Worm (Caenorhabditis elegans) whole organism, L4/young adult: ENCODE data around the gene srj-1.

Experiments used
- W03F9.2 ChIP-seq: fragments of 150-350 bp; optimal IDR thresholded peaks from 2 replicates; lab custom pipeline; 2014; ENCODE audit warnings: missing biosample characterization, missing genetic modification characterization
- him-1 ChIP-seq: sonication (generic microtip); optimal IDR thresholded peaks from 2 replicates; lab custom pipeline; 2016; ENCODE audit warnings: missing genotype, missing genetic modification reagents, missing genetic modification characterization, missing compliant biosample characterization

ce11 chrIV:11965327-11965726, at the start of gene srj-1:
- TF ChIP-seq him-1: no peak
- TF ChIP-seq W03F9.2 (tag; lab: Kevin White, UChicago): no peak
